Worm (Caenorhabditis elegans) whole organism, L1 larva: Measurements from ENCODE around the gene C14A6.12.

Experiments used
- ces-1 ChIP-seq: fragments of 150-350 bp; optimal IDR thresholded peaks from 2 replicates; lab custom pipeline; 2014; ENCODE audit warnings: missing biosample characterization, missing genetic modification reagents, missing genetic modification characterization
- efl-3 ChIP-seq: fragments of 200-800 bp; sonication (Bioruptor generic); optimal IDR thresholded peaks from 2 replicates; lab custom pipeline; 2018; ENCODE audit warnings: mild to moderate bottlenecking, missing genetic modification characterization, missing compliant biosample characterization
- egl-27 ChIP-seq, 2 experiments: fragments of 150-350 bp in 1 of 2; sonication (generic microtip); optimal IDR thresholded peaks; 3 replicates each; lab custom pipeline; 2017 to 2018; ENCODE audit warnings: missing biosample characterization in 2 of 2, missing genetic modification characterization in 2 of 2, missing genetic modification reagents in 2 of 2
- elt-2 ChIP-seq: sonication (generic microtip); optimal IDR thresholded peaks from 2 replicates; lab custom pipeline; 2016; ENCODE audit warnings: missing genetic modification characterization, mild to moderate bottlenecking, inconsistent platforms, missing compliant biosample characterization, missing genetic modification reagents
- elt-3 ChIP-seq, 6 experiments: fragments of 150-350 bp in 1 of 6; sonication (generic microtip); optimal IDR thresholded peaks; 2 replicates each; lab custom pipeline; 2017 to 2018; ENCODE audit warnings: missing biosample characterization in 6 of 6, missing genetic modification characterization in 6 of 6, inconsistent platforms in 1 of 6
- hpl-2 ChIP-seq: fragments of 150-350 bp; optimal IDR thresholded peaks from 2 replicates; lab custom pipeline; 2014; ENCODE audit warnings: missing biosample characterization, missing genetic modification reagents, missing genetic modification characterization
- lin-39 ChIP-seq: fragments of 150-350 bp; optimal IDR thresholded peaks from 2 replicates; lab custom pipeline; 2014; ENCODE audit warnings: missing biosample characterization, missing genetic modification reagents, missing genetic modification characterization
- nhr-11 ChIP-seq: fragments of 150-350 bp; optimal IDR thresholded peaks from 2 replicates; lab custom pipeline; 2014; ENCODE audit warnings: missing biosample characterization, missing genetic modification characterization
- nhr-28 ChIP-seq: fragments of 150-350 bp; optimal IDR thresholded peaks from 2 replicates; lab custom pipeline; 2014; ENCODE audit warnings: missing biosample characterization, missing genetic modification characterization
- pqm-1 ChIP-seq: sonication (generic microtip); optimal IDR thresholded peaks from 3 replicates; lab custom pipeline; 2017; ENCODE audit warnings: missing biosample characterization, missing genetic modification characterization
- rnt-1 ChIP-seq: sonication (generic microtip); optimal IDR thresholded peaks from 2 replicates; lab custom pipeline; 2016; ENCODE audit warnings: mild to moderate bottlenecking, missing genetic modification characterization, moderate library complexity, missing compliant biosample characterization
- skn-1 ChIP-seq: fragments of 150-350 bp; optimal IDR thresholded peaks from 2 replicates; lab custom pipeline; 2014; ENCODE audit warnings: missing biosample characterization, missing genetic modification characterization
- swsn-7 ChIP-seq: sonication (generic microtip); optimal IDR thresholded peaks from 2 replicates; lab custom pipeline; 2016; ENCODE audit warnings: missing genetic modification characterization, missing compliant biosample characterization
- unc-130 ChIP-seq: fragments of 150-350 bp; optimal IDR thresholded peaks from 2 replicates; lab custom pipeline; 2017; ENCODE audit warnings: missing biosample characterization, missing genetic modification characterization, inconsistent platforms

DNA sequence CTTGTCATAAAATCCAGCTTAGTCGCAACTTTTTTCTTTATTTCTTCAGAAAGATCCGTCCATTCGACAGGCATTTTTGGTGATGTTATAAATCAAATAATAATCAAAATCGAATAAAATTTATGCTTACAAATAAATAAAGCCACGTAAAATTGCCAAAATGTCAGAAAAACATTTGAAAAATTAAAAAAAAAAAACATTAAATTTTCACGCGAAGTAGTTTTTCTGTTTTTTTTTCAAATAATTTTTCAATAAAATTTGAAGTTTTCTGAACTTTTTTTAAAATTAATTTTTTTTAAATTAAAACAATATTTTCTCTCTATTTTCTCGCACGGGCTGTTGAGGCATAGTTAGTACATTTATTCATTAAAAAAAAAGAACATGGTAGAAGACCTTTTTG is 16.2 kb upstream of the C14A6.12 start, which contains the start of gene C31G12.4:
- no peak for TF ChIP-seq egl-27 (tag; optimal IDR thresholded peaks at IDR 0.05; lab: Kevin White, UChicago)
- TF ChIP-seq nhr-11 (tag; lab: Kevin White, UChicago) = no peak
- no peak for TF ChIP-seq ces-1 (GFP tag; lab: Kevin White, UChicago)
- TF ChIP-seq nhr-28 (tag; lab: Kevin White, UChicago) = no peak
- no peak for TF ChIP-seq pqm-1 (tag; lab: Kevin White, UChicago)
- TF ChIP-seq rnt-1 (tag; lab: Kevin White, UChicago) = no peak
- no peak for TF ChIP-seq swsn-7 (tag; lab: Kevin White, UChicago)
- no peak for TF ChIP-seq hpl-2 (GFP tag; lab: Kevin White, UChicago)
- TF ChIP-seq efl-3 = no peak
- TF ChIP-seq elt-2 = no peak
- no peak for TF ChIP-seq unc-130 (tag; lab: Kevin White, UChicago)
- TF ChIP-seq elt-3 (tag; optimal IDR thresholded peaks at IDR 0.05; lab: Kevin White, UChicago) = no peak
- no peak for TF ChIP-seq lin-39 (tag; lab: Kevin White, UChicago)
- TF ChIP-seq skn-1 (tag; lab: Kevin White, UChicago) = no peak
